Worm (Caenorhabditis elegans) whole organism, L2 larva: Measurements from ENCODE around the gene cct-7.

Experiments used
- F13H6.1 ChIP-seq: sonication (generic microtip); optimal IDR thresholded peaks from 2 replicates; lab custom pipeline; 2016; ENCODE audit warnings: missing genetic modification characterization, missing compliant biosample characterization
- ama-1 ChIP-seq: fragments of 150-350 bp; optimal IDR thresholded peaks from 2 replicates; lab custom pipeline; 2018; ENCODE audit warnings: inconsistent platforms
- dmd-4 ChIP-seq: sonication (generic microtip); optimal IDR thresholded peaks from 2 replicates; lab custom pipeline; 2017; ENCODE audit warnings: missing biosample characterization, missing genetic modification characterization
- egl-27 ChIP-seq: sonication (generic microtip); optimal IDR thresholded peaks from 3 replicates; lab custom pipeline; 2017; ENCODE audit warnings: missing biosample characterization, missing genetic modification reagents, missing genetic modification characterization
- elt-3 ChIP-seq: sonication (generic microtip); optimal IDR thresholded peaks from 2 replicates; lab custom pipeline; 2017; ENCODE audit warnings: missing biosample characterization, missing genetic modification characterization
- gmeb-1 ChIP-seq: fragments of 150-350 bp; optimal IDR thresholded peaks from 2 replicates; lab custom pipeline; 2014; ENCODE audit warnings: missing biosample characterization, missing genetic modification characterization
- nhr-23 ChIP-seq: fragments of 150-350 bp; optimal IDR thresholded peaks from 2 replicates; lab custom pipeline; 2014; ENCODE audit warnings: missing biosample characterization, missing genetic modification reagents, missing genetic modification characterization
- skn-1 ChIP-seq: sonication (generic microtip); optimal IDR thresholded peaks from 2 replicates; lab custom pipeline; 2017; ENCODE audit warnings: missing biosample characterization, missing genetic modification characterization

DNA sequence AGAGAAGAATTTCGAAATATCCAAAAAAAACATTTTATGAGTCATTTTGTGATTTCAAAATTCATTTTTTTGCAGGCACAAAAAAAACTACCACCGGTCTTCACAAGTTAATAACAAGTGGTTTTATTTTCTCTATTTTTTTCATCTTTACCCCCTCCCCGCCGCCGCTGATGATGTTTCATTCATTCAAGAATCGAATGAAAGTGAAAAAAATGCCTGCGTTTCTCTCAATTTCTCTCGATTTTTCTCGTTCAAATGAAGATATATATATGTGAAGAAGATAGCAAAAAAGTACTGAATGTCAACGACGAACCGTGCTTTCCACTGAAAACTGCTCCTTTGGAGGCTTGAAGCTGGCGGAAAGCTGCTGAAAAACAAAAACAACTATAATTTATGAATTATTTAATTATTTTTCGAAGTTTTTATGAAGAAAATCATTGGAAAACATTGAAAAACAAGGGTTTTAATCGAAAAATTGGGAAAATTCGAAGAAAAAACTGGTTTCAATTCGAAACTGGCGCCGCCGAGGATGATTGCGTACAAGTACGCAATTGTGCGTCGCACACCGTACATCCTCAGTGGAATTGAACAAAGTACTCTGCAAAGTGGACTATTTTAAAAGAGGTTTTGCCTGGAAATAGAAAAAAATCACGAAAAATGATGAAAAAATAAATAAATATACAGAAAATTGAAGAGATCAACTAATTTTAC, 20.7 kb downstream of the cct-7 start, which contains the start of gene zig-11:
- TF ChIP-seq elt-3 (tag; lab: Kevin White, UChicago) = no peak
- TF ChIP-seq gmeb-1 (tag; lab: Kevin White, UChicago) = peak; percentile 63
- no peak for TF ChIP-seq egl-27 (tag; lab: Kevin White, UChicago)
- no peak for TF ChIP-seq dmd-4 (tag; lab: Kevin White, UChicago)
- TF ChIP-seq F13H6.1 = no peak
- no peak for TF ChIP-seq nhr-23 (tag; lab: Kevin White, UChicago)
- TF ChIP-seq skn-1 (tag; lab: Kevin White, UChicago) = no peak
- TF ChIP-seq ama-1 = no peak
